Worm (Caenorhabditis elegans) whole organism, midembryonic: ENCODE data around the gene col-9.

Source experiments
- T22C8.4 ChIP-seq: fragments of 200-800 bp; sonication (Bioruptor generic); IDR thresholded peaks from 2 replicates; pipeline ENCODE4 v1.3.6; 2022; ENCODE audit warnings: missing genetic modification characterization, missing compliant biosample characterization
- cog-1 ChIP-seq: sonication (generic microtip); optimal IDR thresholded peaks from 2 replicates; lab custom pipeline; 2016; ENCODE audit warnings: missing genetic modification characterization, missing compliant biosample characterization
- flt-1 ChIP-seq: fragments of 200-800 bp; sonication (Bioruptor generic); IDR thresholded peaks from 2 replicates; pipeline ENCODE4 v1.3.6; 2022; ENCODE audit warnings: missing genetic modification characterization, missing compliant biosample characterization
- klf-2 ChIP-seq: fragments of 200-800 bp; sonication (Bioruptor generic); conservative IDR thresholded peaks from 2 replicates; pipeline ENCODE4 v1.3.6; 2022; ENCODE audit warnings: missing genetic modification reagents, missing genetic modification characterization, missing compliant biosample characterization
- med-1 ChIP-seq: sonication (generic microtip); optimal IDR thresholded peaks from 2 replicates; lab custom pipeline; 2017; ENCODE audit warnings: missing genetic modification characterization, mild to moderate bottlenecking, missing compliant biosample characterization, antibody characterized with exemption, missing genetic modification reagents; ENCODE audit not compliant: insufficient read depth
- ref-1 ChIP-seq: fragments of 200-800 bp; sonication (Bioruptor generic); conservative IDR thresholded peaks from 2 replicates; pipeline ENCODE4 v1.3.6; 2022; ENCODE audit warnings: missing genetic modification reagents, missing genetic modification characterization, missing compliant biosample characterization
- tab-1 ChIP-seq: fragments of 200-800 bp; sonication (Bioruptor generic); IDR thresholded peaks from 2 replicates; pipeline ENCODE4 v1.3.6; 2022; ENCODE audit warnings: missing genetic modification characterization, missing compliant biosample characterization
- ztf-23 ChIP-seq: fragments of 200-800 bp; sonication (Bioruptor generic); IDR thresholded peaks from 2 replicates; pipeline ENCODE4 v1.3.6; 2022; ENCODE audit warnings: missing genetic modification reagents, missing genetic modification characterization, missing compliant biosample characterization
- ztf-29 ChIP-seq: fragments of 200-800 bp; sonication (Bioruptor generic); IDR thresholded peaks from 2 replicates; pipeline ENCODE4 v1.3.6; 2022; ENCODE audit warnings: missing genetic modification reagents, missing genetic modification characterization, missing compliant biosample characterization

col-9 gene

ce11 chrX:13605854-13606253 lies 16.0 kb downstream of the col-9 start:
- TF ChIP-seq med-1 (GFP tag; lab: Kevin White, UChicago): no peak

ce11 chrX:13610040-13610439 lies 20.2 kb downstream of the col-9 start:
- TF ChIP-seq cog-1 (tag; lab: Kevin White, UChicago): no peak
- no peak for TF ChIP-seq ztf-29 (GFP tag; lab: Robert Waterston, UW)
- TF ChIP-seq ref-1 (GFP tag; lab: Robert Waterston, UW): no peak
- TF ChIP-seq med-1 (GFP tag; lab: Kevin White, UChicago): no peak
- TF ChIP-seq T22C8.4 (GFP tag; lab: Robert Waterston, UW): no peak
- no peak for TF ChIP-seq flt-1 (GFP tag; lab: Robert Waterston, UW)
- TF ChIP-seq tab-1 (GFP tag; lab: Robert Waterston, UW): no peak
- no peak for TF ChIP-seq ztf-23
- no peak for TF ChIP-seq klf-2 (GFP tag; lab: Robert Waterston, UW)

- TF ChIP-seq tab-1 (GFP tag; lab: Robert Waterston, UW) (no peak), med-1 (GFP tag; lab: Kevin White, UChicago) (no peak)
Measured at ce11 chrX:13615181-13615580, 25.3 kb downstream of the col-9 start.

- TF ChIP-seq med-1 (GFP tag; lab: Kevin White, UChicago) (no peak), T22C8.4 (GFP tag; lab: Robert Waterston, UW) (no peak), ztf-23 (no peak), ref-1 (GFP tag; lab: Robert Waterston, UW) (no peak), cog-1 (tag; lab: Kevin White, UChicago) (no peak), ztf-29 (GFP tag; lab: Robert Waterston, UW) (no peak)
Measured at ce11 chrX:13618574-13618973, 28.7 kb downstream of the col-9 start, which contains the start of gene nlp-53. TSS of gene nlp-53 (plus strand) at chrX:13618874.

- TF ChIP-seq ztf-29 (GFP tag; lab: Robert Waterston, UW) (no peak), T22C8.4 (GFP tag; lab: Robert Waterston, UW) (no peak), flt-1 (GFP tag; lab: Robert Waterston, UW) (no peak), med-1 (GFP tag; lab: Kevin White, UChicago) (no peak), ref-1 (GFP tag; lab: Robert Waterston, UW) (no peak), klf-2 (GFP tag; lab: Robert Waterston, UW) (no peak), cog-1 (tag; lab: Kevin White, UChicago) (no peak), ztf-23 (no peak), tab-1 (GFP tag; lab: Robert Waterston, UW) (no peak)
Measured at ce11 chrX:13621628-13622027, 31.8 kb downstream of the col-9 start, which contains the start of gene Y12A6A.1. TSS of gene Y12A6A.1 (minus strand) at chrX:13621728.

ce11 chrX:13631122-13631672 lies 41.4 kb downstream of the col-9 start, which contains the start of gene nlg-1:
TSS of gene nlg-1 (minus strand) at chrX:13631172.
- TF ChIP-seq T22C8.4 (GFP tag; lab: Robert Waterston, UW) (no peak), ref-1 (GFP tag; lab: Robert Waterston, UW) (no peak), flt-1 (GFP tag; lab: Robert Waterston, UW) (no peak), ztf-29 (GFP tag; lab: Robert Waterston, UW) (no peak), tab-1 (GFP tag; lab: Robert Waterston, UW) (no peak), ztf-23 (no peak)

- no peak for TF ChIP-seq ztf-29 (GFP tag; lab: Robert Waterston, UW)
- no peak for TF ChIP-seq ztf-23
- no peak for TF ChIP-seq tab-1 (GFP tag; lab: Robert Waterston, UW)
- no peak for TF ChIP-seq flt-1 (GFP tag; lab: Robert Waterston, UW)
- no peak for TF ChIP-seq T22C8.4 (GFP tag; lab: Robert Waterston, UW)
- no peak for TF ChIP-seq klf-2 (GFP tag; lab: Robert Waterston, UW)
- TF ChIP-seq cog-1 (tag; lab: Kevin White, UChicago): no peak
- no peak for TF ChIP-seq med-1 (GFP tag; lab: Kevin White, UChicago)
- no peak for TF ChIP-seq ref-1 (GFP tag; lab: Robert Waterston, UW)
Measured at ce11 chrX:13632245-13632644, 42.4 kb downstream of the col-9 start.

- TF ChIP-seq flt-1 (GFP tag; lab: Robert Waterston, UW) (no peak), ztf-23 (no peak), ztf-29 (GFP tag; lab: Robert Waterston, UW) (no peak), klf-2 (GFP tag; lab: Robert Waterston, UW) (no peak), cog-1 (tag; lab: Kevin White, UChicago) (no peak), ref-1 (GFP tag; lab: Robert Waterston, UW) (no peak), T22C8.4 (GFP tag; lab: Robert Waterston, UW) (no peak), med-1 (GFP tag; lab: Kevin White, UChicago) (no peak), tab-1 (GFP tag; lab: Robert Waterston, UW) (no peak)
Measured at ce11 chrX:13633032-13633431, 43.2 kb downstream of the col-9 start.

ce11 chrX:13633876-13634479 lies 44.1 kb downstream of the col-9 start:
- TF ChIP-seq flt-1 (GFP tag; lab: Robert Waterston, UW): no peak
- no peak for TF ChIP-seq ref-1 (GFP tag; lab: Robert Waterston, UW)
- no peak for TF ChIP-seq tab-1 (GFP tag; lab: Robert Waterston, UW)
- TF ChIP-seq klf-2 (GFP tag; lab: Robert Waterston, UW): no peak
- TF ChIP-seq med-1 (GFP tag; lab: Kevin White, UChicago): no peak
- TF ChIP-seq cog-1 (tag; lab: Kevin White, UChicago): no peak
- no peak for TF ChIP-seq ztf-23
- TF ChIP-seq ztf-29 (GFP tag; lab: Robert Waterston, UW): no peak
- TF ChIP-seq T22C8.4 (GFP tag; lab: Robert Waterston, UW): no peak
